Fruit fly (Drosophila melanogaster): ENCODE measurements around the gene CG32100.

CG32100 gene

DNA sequence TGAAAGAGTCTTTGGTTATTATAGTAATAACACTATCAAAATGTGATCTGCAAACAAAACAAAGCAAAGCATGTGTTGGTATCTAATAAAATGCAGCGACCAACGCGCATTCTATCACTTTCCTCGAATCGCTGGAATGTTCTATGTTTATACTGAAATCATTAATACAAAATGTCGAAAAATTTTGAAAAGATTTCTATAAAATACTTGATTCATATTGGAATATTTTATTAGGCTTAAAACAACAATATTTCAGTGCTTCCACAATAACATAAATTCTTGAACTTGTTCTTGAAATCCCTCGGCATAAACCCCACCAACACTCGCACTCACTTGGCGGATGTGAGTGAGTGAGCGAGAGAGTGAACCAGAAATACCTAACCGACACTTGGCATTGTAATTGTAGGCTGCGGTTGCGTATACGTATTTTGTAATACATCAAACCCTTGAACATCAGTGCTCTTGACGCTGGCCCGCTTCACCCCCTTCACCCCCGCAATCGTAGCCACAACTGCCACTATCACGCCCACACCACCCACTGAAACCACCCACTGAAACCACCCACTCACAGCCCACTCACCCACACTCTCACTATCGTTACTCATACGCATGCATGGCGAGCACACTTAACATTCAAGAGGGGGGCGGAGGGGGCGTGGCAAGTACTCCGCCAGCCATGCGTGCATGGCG, 44.2 kb upstream of the CG32100 start (continued):
- TF ChIP-seq prd (optimal IDR thresholded peaks at IDR 0.05) (no peak), prd (GFP tag; IDR thresholded peaks at IDR 0.05) (0 out of 3 replicates have a peak, but pooled peaks have one; percentile 6), CG4424 (GFP tag; optimal IDR thresholded peaks at IDR 0.05) (peak; percentile 2), PHDP (tag; optimal IDR thresholded peaks at IDR 0.05) (peak; percentile 72), esg (GFP tag; conservative IDR thresholded peaks at IDR 0.05) (peak; percentile 43; the same call in 1 of the 2 replicates), CG12942 (GFP tag; optimal IDR thresholded peaks at IDR 0.05) (no peak), E2f1 (GFP tag; IDR thresholded peaks at IDR 0.05) (peak; percentile 39; the same call in 1 of the 2 replicates), Xrp1 (GFP tag; IDR thresholded peaks at IDR 0.05) (peak; percentile 62), Ada2b (GFP tag; IDR thresholded peaks at IDR 0.05) (peak; percentile 42; the same call in 1 of the 2 replicates), Blimp-1 (GFP tag; optimal IDR thresholded peaks at IDR 0.05) (peak; percentile 52), usp (GFP tag; optimal IDR thresholded peaks at IDR 0.05) (no peak), phol (tag; optimal IDR thresholded peaks at IDR 0.05) (peak; percentile 41), CG17328 (GFP tag; IDR thresholded peaks at IDR 0.05) (peak; percentile 58), HHEX (GFP tag; optimal IDR thresholded peaks at IDR 0.05) (peak; percentile 16), CG4730 (GFP tag; IDR thresholded peaks at IDR 0.05) (no peak), chinmo (GFP tag; IDR thresholded peaks at IDR 0.05; ENCODE audit: partially characterized antibody) (peak; percentile 77; the same call in 2 of the 4 replicates), CG4707 (GFP tag; optimal IDR thresholded peaks at IDR 0.05) (no peak), HmgZ (tag; optimal IDR thresholded peaks at IDR 0.05) (no peak), stc (GFP tag; IDR thresholded peaks at IDR 0.05) (peak; percentile 58), sd (tag; optimal IDR thresholded peaks at IDR 0.05) (peak; percentile 72), BtbVII (GFP tag; optimal IDR thresholded peaks at IDR 0.05) (peak; percentile 7), CG6689 (GFP tag; IDR thresholded peaks at IDR 0.05) (peak; percentile 52), CG12071 (GFP tag; optimal IDR thresholded peaks at IDR 0.05) (no peak), row (GFP tag; IDR thresholded peaks at IDR 0.05) (peak; percentile 60; the same call in 2 of the 3 replicates), Bgb (GFP tag; IDR thresholded peaks at IDR 0.05; ENCODE audit: partially characterized antibody) (peak; percentile 20; the same call in 1 of the 2 replicates), CG11456 (GFP tag; IDR thresholded peaks at IDR 0.05) (no peak), vvl (GFP tag; IDR thresholded peaks at IDR 0.05) (peak; percentile 55; the same call in 1 of the 2 replicates), Dfd (GFP tag; optimal IDR thresholded peaks at IDR 0.05) (no peak), twi (tag; optimal IDR thresholded peaks at IDR 0.05) (no peak), CG13287 (GFP tag; IDR thresholded peaks at IDR 0.05; ENCODE audit: partially characterized antibody) (no peak), CG12104 (GFP tag; optimal IDR thresholded peaks at IDR 0.05) (no peak), tio (GFP tag; optimal IDR thresholded peaks at IDR 0.05) (no peak), CG4820 (GFP tag; optimal IDR thresholded peaks at IDR 0.05) (peak; percentile 81), ci (GFP tag; IDR thresholded peaks at IDR 0.05) (peak; percentile 86), CG3726 (GFP tag; IDR thresholded peaks at IDR 0.05) (no peak), zen (tag; optimal IDR thresholded peaks at IDR 0.05) (no peak), CG17385 (GFP tag; optimal IDR thresholded peaks at IDR 0.05) (peak; percentile 43), CG17359 (tag; optimal IDR thresholded peaks at IDR 0.05) (peak; percentile 28), seq (GFP tag; IDR thresholded peaks at IDR 0.05) (0 out of 2 replicates have a peak, but pooled peaks have one; percentile 7), CG2678 (tag; optimal IDR thresholded peaks at IDR 0.05) (peak; percentile 74), sob (GFP tag; IDR thresholded peaks at IDR 0.05) (peak; percentile 45), CG3847 (GFP tag; IDR thresholded peaks at IDR 0.05) (peak; percentile 14; the same call in 1 of the 2 replicates), fd96Cb (tag; optimal IDR thresholded peaks at IDR 0.05) (peak; percentile 11), mirr (GFP tag; optimal IDR thresholded peaks at IDR 0.05) (no peak), NfI (GFP tag; optimal IDR thresholded peaks at IDR 0.05) (peak; percentile 9), Rfx (GFP tag; IDR thresholded peaks at IDR 0.05) (peak; percentile 65), CG12769 (tag; optimal IDR thresholded peaks at IDR 0.05) (no peak), CG2120 (GFP tag; optimal IDR thresholded peaks at IDR 0.05) (peak; percentile 7), CG12659 (GFP tag; optimal IDR thresholded peaks at IDR 0.05) (peak; percentile 7)

Measured in whole organism, embryonic.